Fruit fly (Drosophila melanogaster): ENCODE data around the gene Hsp26.

Hsp26 gene

dm6 chr3L:9426656-9427294 lies 49.5 kb upstream of the Hsp26 start, which contains the start of the genes Atat and Shc (continued):
- TF ChIP-seq CG8290 (GFP tag; optimal IDR thresholded peaks at IDR 0.05) (peak; percentile 99), CG8290 (tag; optimal IDR thresholded peaks at IDR 0.05) (peak; percentile 98 to 100), scrt (GFP tag; optimal IDR thresholded peaks at IDR 0.05) (peak; percentile 94), Dll (GFP tag; IDR thresholded peaks at IDR 0.05; ENCODE audit: partially characterized antibody) (peak; percentile 93), CG10543 (GFP tag; optimal IDR thresholded peaks at IDR 0.05) (peak; percentile 98), p53 (GFP tag; optimal IDR thresholded peaks at IDR 0.05) (peak; percentile 99), ci (GFP tag; IDR thresholded peaks at IDR 0.05) (peak; percentile 99), CG31441 (GFP tag; IDR thresholded peaks at IDR 0.05) (peak; percentile 97), gsb-n (tag; optimal IDR thresholded peaks at IDR 0.05) (peak; percentile 97), Rx (GFP tag; IDR thresholded peaks at IDR 0.05) (peak; percentile 99), Dref (GFP tag; IDR thresholded peaks at IDR 0.05) (peak; percentile 87), sqz (GFP tag; optimal IDR thresholded peaks at IDR 0.05) (peak; percentile 74), CG10431 (GFP tag; optimal IDR thresholded peaks at IDR 0.05) (peak; percentile 86), sisA (GFP tag; IDR thresholded peaks at IDR 0.05) (peak; percentile 100), ab (GFP tag; optimal IDR thresholded peaks at IDR 0.05) (peak; percentile 99), grn (GFP tag; optimal IDR thresholded peaks at IDR 0.05) (peak; percentile 87), NFAT (GFP tag; IDR thresholded peaks at IDR 0.05) (peak; percentile 100), NC2α (GFP tag; optimal IDR thresholded peaks at IDR 0.05) (peak; percentile 98), CG17328 (GFP tag; IDR thresholded peaks at IDR 0.05) (peak; percentile 99), kni (GFP tag; optimal IDR thresholded peaks at IDR 0.05) (peak; percentile 85), CG11456 (GFP tag; IDR thresholded peaks at IDR 0.05) (peak; percentile 100), br (optimal IDR thresholded peaks at IDR 0.05) (no peak), CG6813 (GFP tag; optimal IDR thresholded peaks at IDR 0.05) (peak; percentile 96), CG10654 (GFP tag; optimal IDR thresholded peaks at IDR 0.05) (peak; percentile 99), CG2129 (GFP tag; IDR thresholded peaks at IDR 0.05; ENCODE audit: partially characterized antibody) (peak; percentile 76), sug (tag; optimal IDR thresholded peaks at IDR 0.05) (peak; percentile 98), Hey (tag; optimal IDR thresholded peaks at IDR 0.05) (peak; percentile 95), CG15479 (GFP tag; optimal IDR thresholded peaks at IDR 0.05) (peak; percentile 12), Usf (GFP tag; optimal IDR thresholded peaks at IDR 0.05) (peak; percentile 99), cwo (GFP tag; optimal IDR thresholded peaks at IDR 0.05) (peak; percentile 96), Hr39 (optimal IDR thresholded peaks at IDR 0.05) (no peak), Fer3 (tag; optimal IDR thresholded peaks at IDR 0.05) (peak; percentile 99), fru (optimal IDR thresholded peaks at IDR 0.05) (no peak), CG6654 (GFP tag; optimal IDR thresholded peaks at IDR 0.05) (peak; percentile 94), pho (GFP tag; optimal IDR thresholded peaks at IDR 0.05) (peak; percentile 100), CG12299 (tag; optimal IDR thresholded peaks at IDR 0.05) (peak; percentile 95), tap (tag; optimal IDR thresholded peaks at IDR 0.05) (peak; percentile 95), Pdp1 (GFP tag; optimal IDR thresholded peaks at IDR 0.05) (peak; percentile 99 to 100), hbn (GFP tag; IDR thresholded peaks at IDR 0.05; ENCODE audit: partially characterized antibody) (peak; percentile 83), D19B (GFP tag; optimal IDR thresholded peaks at IDR 0.05) (peak; percentile 97), yki (optimal IDR thresholded peaks at IDR 0.05) (no peak), cad (GFP tag; optimal IDR thresholded peaks at IDR 0.05) (no peak), lab (GFP tag; optimal IDR thresholded peaks at IDR 0.05) (peak; percentile 99), bcd (GFP tag; optimal IDR thresholded peaks at IDR 0.05) (peak; percentile 99), CG17829 (tag; optimal IDR thresholded peaks at IDR 0.05) (peak; percentile 98), bowl (GFP tag; IDR thresholded peaks at IDR 0.05) (peak; percentile 96), Bteb2 (GFP tag; optimal IDR thresholded peaks at IDR 0.05) (peak; percentile 99), CG17359 (tag; optimal IDR thresholded peaks at IDR 0.05) (peak; percentile 98), Nf-YC (tag; optimal IDR thresholded peaks at IDR 0.05) (peak; percentile 91), HLH3B (GFP tag; IDR thresholded peaks at IDR 0.05) (peak; percentile 100), btn (GFP tag; optimal IDR thresholded peaks at IDR 0.05) (peak; percentile 98), her (GFP tag; optimal IDR thresholded peaks at IDR 0.05) (peak; percentile 97)
